Worm (Caenorhabditis elegans) whole organism, young adult: ENCODE results near the gene clec-169.

Source experiments
- B0261.1 ChIP-seq: sonication (generic microtip); optimal IDR thresholded peaks from 2 replicates; lab custom pipeline; 2016; ENCODE audit warnings: mild to moderate bottlenecking, missing genetic modification characterization, moderate library complexity, missing compliant biosample characterization
- C06A6.2 ChIP-seq: fragments of 200-800 bp; sonication (Bioruptor generic); conservative IDR thresholded peaks from 2 replicates; pipeline ENCODE4 v1.3.6; 2022; ENCODE audit warnings: missing genetic modification characterization, missing compliant biosample characterization
- F10E7.11 ChIP-seq: sonication (generic microtip); optimal IDR thresholded peaks from 2 replicates; lab custom pipeline; 2017; ENCODE audit warnings: mild to moderate bottlenecking, missing genetic modification characterization, moderate library complexity, missing compliant biosample characterization
- F49E8.2 ChIP-seq: sonication (generic microtip); optimal IDR thresholded peaks from 3 replicates; lab custom pipeline; 2017; ENCODE audit warnings: missing genetic modification characterization, mild to moderate bottlenecking, missing compliant biosample characterization, antibody characterized with exemption, moderate library complexity; ENCODE audit not compliant: insufficient read depth
- F52B5.7 ChIP-seq: sonication (generic microtip); optimal IDR thresholded peaks from 2 replicates; lab custom pipeline; 2016; ENCODE audit warnings: mild to moderate bottlenecking, missing genetic modification characterization, missing compliant biosample characterization
- F57A8.1 ChIP-seq: fragments of 200-800 bp; sonication (Bioruptor generic); optimal IDR thresholded peaks from 2 replicates; lab custom pipeline; 2018; ENCODE audit warnings: mild to moderate bottlenecking, missing genetic modification characterization, moderate library complexity, missing compliant biosample characterization
- K11D2.4 ChIP-seq: fragments of 200-800 bp; sonication (Bioruptor generic); IDR thresholded peaks from 2 replicates; pipeline ENCODE4 v1.3.6; 2022; ENCODE audit warnings: missing genetic modification reagents, missing genetic modification characterization, missing compliant biosample characterization
- T07F8.4 ChIP-seq: sonication (generic microtip); optimal IDR thresholded peaks from 2 replicates; lab custom pipeline; 2016; ENCODE audit warnings: mild to moderate bottlenecking, missing genetic modification characterization, moderate library complexity, missing compliant biosample characterization
- Y79H2A.3 ChIP-seq: fragments of 200-800 bp; sonication (Bioruptor generic); conservative IDR thresholded peaks from 2 replicates; pipeline ENCODE4 v1.3.6; 2022; ENCODE audit warnings: missing genetic modification reagents, missing genetic modification characterization, missing compliant biosample characterization
- Y95B8A.8 ChIP-seq: fragments of 200-800 bp; sonication (Bioruptor generic); IDR thresholded peaks from 2 replicates; pipeline ENCODE4 v1.3.6; 2022; ENCODE audit warnings: missing genetic modification reagents, missing genetic modification characterization, missing compliant biosample characterization
- ama-1 ChIP-seq, 3 experiments: fragments of 150-350 bp in 1 of 3; sonication (generic microtip) in 2 of 3; optimal IDR thresholded peaks; 2 replicates each; lab custom pipeline; 2014 to 2018; ENCODE audit warnings: missing biosample characterization in 2 of 3, missing genetic modification characterization in 2 of 3, missing genetic modification reagents in 2 of 3
- attf-3 ChIP-seq: fragments of 200-800 bp; sonication (Bioruptor generic); conservative IDR thresholded peaks from 2 replicates; pipeline ENCODE4 v1.3.6; 2022; ENCODE audit warnings: missing genetic modification reagents, missing genetic modification characterization, missing compliant biosample characterization
- bed-1 ChIP-seq: fragments of 200-800 bp; sonication (Bioruptor generic); IDR thresholded peaks from 2 replicates; pipeline ENCODE4 v1.3.6; 2022; ENCODE audit warnings: missing genetic modification reagents, missing genetic modification characterization, missing compliant biosample characterization
- ceh-27 ChIP-seq: fragments of 200-800 bp; sonication (Bioruptor generic); optimal IDR thresholded peaks from 2 replicates; lab custom pipeline; 2018; ENCODE audit warnings: mild to moderate bottlenecking, missing genetic modification characterization, moderate library complexity, missing compliant biosample characterization
- ceh-79 ChIP-seq: sonication (generic microtip); optimal IDR thresholded peaks from 2 replicates; lab custom pipeline; 2017; ENCODE audit warnings: mild to moderate bottlenecking, missing genetic modification characterization, missing compliant biosample characterization
- ceh-91 ChIP-seq: fragments of 200-800 bp; sonication (Bioruptor generic); IDR thresholded peaks from 2 replicates; pipeline ENCODE4 v1.3.6; 2022; ENCODE audit warnings: missing genetic modification reagents, missing genetic modification characterization, missing compliant biosample characterization
- die-1 ChIP-seq: sonication (generic microtip); optimal IDR thresholded peaks from 2 replicates; lab custom pipeline; 2016; ENCODE audit warnings: missing genotype, mild to moderate bottlenecking, missing genetic modification characterization, missing compliant biosample characterization
- dox-1 ChIP-seq: fragments of 200-800 bp; sonication (Bioruptor generic); IDR thresholded peaks from 2 replicates; pipeline ENCODE4 v1.3.6; 2022; ENCODE audit warnings: missing genetic modification reagents, missing genetic modification characterization, missing compliant biosample characterization
- dpl-1 ChIP-seq: fragments of 150-350 bp; optimal IDR thresholded peaks from 2 replicates; lab custom pipeline; 2014; ENCODE audit warnings: missing biosample characterization, missing genetic modification reagents, missing genetic modification characterization
- egl-44 ChIP-seq: fragments of 200-800 bp; sonication (Bioruptor generic); IDR thresholded peaks from 2 replicates; pipeline ENCODE4 v1.3.6; 2022; ENCODE audit warnings: missing genetic modification reagents, missing genetic modification characterization, missing compliant biosample characterization
- ekl-4 ChIP-seq: fragments of 200-800 bp; sonication (Bioruptor generic); IDR thresholded peaks from 2 replicates; pipeline ENCODE4 v1.3.6; 2022; ENCODE audit warnings: missing genetic modification reagents, missing genetic modification characterization, missing compliant biosample characterization
- hmg-20 ChIP-seq: fragments of 200-800 bp; sonication (Bioruptor generic); IDR thresholded peaks from 2 replicates; pipeline ENCODE4 v1.3.6; 2022; ENCODE audit warnings: missing genetic modification reagents, missing genetic modification characterization, missing compliant biosample characterization
- hrde-1 ChIP-seq: sonication (generic microtip); optimal IDR thresholded peaks from 2 replicates; lab custom pipeline; 2016; ENCODE audit warnings: missing genetic modification characterization, mild to moderate bottlenecking, missing compliant biosample characterization, moderate library complexity, missing genotype, missing genetic modification reagents, borderline replicate concordance
- hsf-1 ChIP-seq: fragments of 200-800 bp; sonication (Bioruptor generic); IDR thresholded peaks from 2 replicates; pipeline ENCODE4 v1.3.6; 2022; ENCODE audit warnings: missing genetic modification reagents, missing genetic modification characterization, missing compliant biosample characterization
- lag-1 ChIP-seq: fragments of 200-800 bp; sonication (Bioruptor generic); IDR thresholded peaks from 2 replicates; pipeline ENCODE4 v1.3.6; 2022; ENCODE audit warnings: missing genetic modification reagents, missing genetic modification characterization, missing compliant biosample characterization
- lin-40 ChIP-seq: sonication (generic microtip); optimal IDR thresholded peaks from 2 replicates; lab custom pipeline; 2016; ENCODE audit warnings: missing genetic modification characterization, mild to moderate bottlenecking, missing compliant biosample characterization, missing genotype, missing genetic modification reagents
- lsy-27 ChIP-seq: sonication (generic microtip); optimal IDR thresholded peaks from 2 replicates; lab custom pipeline; 2017; ENCODE audit warnings: missing genetic modification characterization, mild to moderate bottlenecking, missing compliant biosample characterization, antibody characterized with exemption, missing genotype, borderline replicate concordance; ENCODE audit not compliant: insufficient read depth
- madf-10 ChIP-seq: sonication (generic microtip); optimal IDR thresholded peaks from 2 replicates; lab custom pipeline; 2016; ENCODE audit warnings: mild to moderate bottlenecking, missing genetic modification characterization, missing compliant biosample characterization
- mxl-1 ChIP-seq: sonication (generic microtip); optimal IDR thresholded peaks from 2 replicates; lab custom pipeline; 2016; ENCODE audit warnings: missing genetic modification characterization, missing compliant biosample characterization
- nfya-1 ChIP-seq: sonication (generic microtip); optimal IDR thresholded peaks from 2 replicates; lab custom pipeline; 2017; ENCODE audit warnings: antibody characterized with exemption, missing compliant biosample characterization, missing genetic modification characterization, borderline replicate concordance; ENCODE audit not compliant: insufficient read depth
- nhr-27 ChIP-seq: fragments of 200-800 bp; sonication (Bioruptor generic); optimal IDR thresholded peaks from 2 replicates; lab custom pipeline; 2018; ENCODE audit warnings: mild to moderate bottlenecking, missing genetic modification characterization, moderate library complexity, missing compliant biosample characterization
- nhr-90 ChIP-seq: sonication (generic microtip); optimal IDR thresholded peaks from 2 replicates; lab custom pipeline; 2016; ENCODE audit warnings: missing genotype, mild to moderate bottlenecking, missing genetic modification characterization, missing compliant biosample characterization
- pbrm-1 ChIP-seq: fragments of 200-800 bp; sonication (Bioruptor generic); IDR thresholded peaks from 2 replicates; pipeline ENCODE4 v1.3.6; 2022; ENCODE audit warnings: missing genetic modification reagents, missing genetic modification characterization, missing compliant biosample characterization
- pha-4 ChIP-seq: fragments of 150-350 bp; sonication (generic microtip); optimal IDR thresholded peaks from 2 replicates; lab custom pipeline; 2014; ENCODE audit warnings: missing biosample characterization, missing genetic modification reagents, missing genetic modification characterization
- rec-8 ChIP-seq, 2 experiments: sonication (generic microtip); optimal IDR thresholded peaks; 2 replicates each; lab custom pipeline; 2016; ENCODE audit warnings: mild to moderate bottlenecking in 2 of 2, missing genetic modification characterization in 2 of 2, missing genetic modification reagents in 2 of 2, missing genotype in 2 of 2, missing biosample characterization in 1 of 2, missing compliant biosample characterization in 1 of 2, moderate library complexity in 1 of 2
- repo-1 ChIP-seq: sonication (generic microtip); optimal IDR thresholded peaks from 2 replicates; lab custom pipeline; 2017; ENCODE audit warnings: mild to moderate bottlenecking, missing genetic modification characterization, missing compliant biosample characterization
- sdz-38 ChIP-seq: sonication (generic microtip); optimal IDR thresholded peaks from 2 replicates; lab custom pipeline; 2016; ENCODE audit warnings: missing genotype, missing genetic modification characterization, missing compliant biosample characterization
- sea-2 ChIP-seq: fragments of 200-800 bp; sonication (Bioruptor generic); IDR thresholded peaks from 2 replicates; pipeline ENCODE4 v1.3.6; 2022; ENCODE audit warnings: missing genetic modification characterization, missing compliant biosample characterization
- snpc-1.1 ChIP-seq: sonication (generic microtip); optimal IDR thresholded peaks from 2 replicates; lab custom pipeline; 2017; ENCODE audit warnings: missing genetic modification characterization, mild to moderate bottlenecking, missing compliant biosample characterization, antibody characterized with exemption, moderate library complexity, missing genotype, missing genetic modification reagents; ENCODE audit not compliant: insufficient read depth
- snpc-4 ChIP-seq, 5 experiments: fragments of 150-350 bp in 1 of 5; sonication (generic microtip) in 4 of 5; optimal IDR thresholded peaks; 2 replicates each; lab custom pipeline; 2014 to 2018; ENCODE audit warnings: missing genetic modification characterization in 5 of 5, missing biosample characterization in 3 of 5, antibody characterized with exemption in 2 of 5, mild to moderate bottlenecking in 2 of 5, missing compliant biosample characterization in 2 of 5, missing genotype in 2 of 5, moderate library complexity in 2 of 5, missing genetic modification reagents in 1 of 5
- sptf-2 ChIP-seq: fragments of 200-800 bp; sonication (Bioruptor generic); optimal IDR thresholded peaks from 2 replicates; lab custom pipeline; 2018; ENCODE audit warnings: mild to moderate bottlenecking, missing genetic modification characterization, missing compliant biosample characterization
- tbp1 ChIP-seq: fragments of 200-800 bp; sonication (Bioruptor generic); optimal IDR thresholded peaks from 2 replicates; lab custom pipeline; 2018; ENCODE audit warnings: mild to moderate bottlenecking, missing genetic modification characterization, missing compliant biosample characterization
- tlf-1 ChIP-seq: fragments of 200-800 bp; sonication (Bioruptor generic); optimal IDR thresholded peaks from 2 replicates; lab custom pipeline; 2018; ENCODE audit warnings: mild to moderate bottlenecking, missing genetic modification characterization, missing compliant biosample characterization
- ztf-25 ChIP-seq: fragments of 200-800 bp; sonication (Bioruptor generic); IDR thresholded peaks from 2 replicates; pipeline ENCODE4 v1.3.6; 2022; ENCODE audit warnings: missing genetic modification reagents, missing genetic modification characterization, missing compliant biosample characterization
- ztf-28 ChIP-seq: fragments of 200-800 bp; sonication (Bioruptor generic); IDR thresholded peaks from 2 replicates; pipeline ENCODE4 v1.3.6; 2022; ENCODE audit warnings: missing genetic modification reagents, missing genetic modification characterization, missing compliant biosample characterization
- ztf-3 ChIP-seq: fragments of 200-800 bp; sonication (Bioruptor generic); optimal IDR thresholded peaks from 2 replicates; lab custom pipeline; 2018; ENCODE audit warnings: mild to moderate bottlenecking, missing genetic modification characterization, missing compliant biosample characterization
- ztf-6 ChIP-seq: fragments of 200-800 bp; sonication (Bioruptor generic); IDR thresholded peaks from 2 replicates; pipeline ENCODE4 v1.3.6; 2022; ENCODE audit warnings: missing genetic modification reagents, missing genetic modification characterization, missing compliant biosample characterization

clec-169 gene

ce11 chrIV:1274583-1274982 lies 13.5 kb downstream of the clec-169 start, which contains the start of gene C09E9.1 (continued):
- TF ChIP-seq lag-1 (GFP tag; lab: Robert Waterston, UW) (no peak), ama-1 (optimal IDR thresholded peaks at IDR 0.05; lab: Kevin White, UChicago) (no peak), ama-1 (GFP tag; optimal IDR thresholded peaks at IDR 0.05; lab: Kevin White, UChicago) (no peak), repo-1 (tag; lab: Kevin White, UChicago) (no peak), sdz-38 (tag; lab: Kevin White, UChicago) (no peak), ceh-27 (GFP tag; lab: Kevin White, UChicago) (peak; percentile 9), tbp1 (GFP tag; lab: Kevin White, UChicago) (no peak), nfya-1 (tag; lab: Kevin White, UChicago) (no peak), mxl-1 (no peak), attf-3 (peak; percentile 53), sea-2 (GFP tag; lab: Robert Waterston, UW) (no peak), F10E7.11 (tag; lab: Kevin White, UChicago) (no peak), Y95B8A.8 (GFP tag; lab: Robert Waterston, UW) (no peak), dpl-1 (GFP tag; lab: Kevin White, UChicago) (peak; percentile 60), ztf-6 (GFP tag; lab: Robert Waterston, UW) (no peak), B0261.1 (tag; lab: Kevin White, UChicago) (no peak), T07F8.4 (no peak), ztf-28 (GFP tag; lab: Robert Waterston, UW) (no peak), F49E8.2 (peak; percentile 37), C06A6.2 (GFP tag; lab: Robert Waterston, UW) (no peak; the same call in 1 of the 2 replicates), lin-40 (tag; lab: Kevin White, UChicago) (no peak), hrde-1 (no peak), rec-8 (tag; optimal IDR thresholded peaks at IDR 0.05; lab: Kevin White, UChicago) (no peak), dox-1 (GFP tag; lab: Robert Waterston, UW) (peak; percentile 80), tlf-1 (GFP tag; lab: Kevin White, UChicago) (no peak), F57A8.1 (GFP tag; lab: Kevin White, UChicago) (no peak), K11D2.4 (GFP tag; lab: Robert Waterston, UW) (no peak), ceh-79 (tag; lab: Kevin White, UChicago) (no peak), madf-10 (tag; lab: Kevin White, UChicago) (no peak), ceh-91 (GFP tag; lab: Robert Waterston, UW) (no peak), snpc-4 (GFP tag; optimal IDR thresholded peaks at IDR 0.05; lab: Kevin White, UChicago) (no peak), snpc-4 (tag; optimal IDR thresholded peaks at IDR 0.05; lab: Kevin White, UChicago) (peak in 3 of 4 experiments; percentile 11 to 44 (median 38)), pha-4 (peak; percentile 43), ekl-4 (GFP tag; lab: Robert Waterston, UW) (peak; percentile 61), egl-44 (GFP tag; lab: Robert Waterston, UW) (no peak), hmg-20 (GFP tag; lab: Robert Waterston, UW) (no peak), sptf-2 (no peak), die-1 (tag; lab: Kevin White, UChicago) (no peak), lsy-27 (tag; lab: Kevin White, UChicago) (no peak), hsf-1 (GFP tag; lab: Robert Waterston, UW) (no peak), ztf-3 (GFP tag; lab: Kevin White, UChicago) (no peak), nhr-27 (tag; lab: Kevin White, UChicago) (no peak), ztf-25 (GFP tag; lab: Robert Waterston, UW) (no peak), Y79H2A.3 (GFP tag; lab: Robert Waterston, UW) (no peak), nhr-90 (tag; lab: Kevin White, UChicago) (no peak), pbrm-1 (GFP tag; lab: Robert Waterston, UW) (peak; percentile 53; the same call in 1 of the 2 replicates), bed-1 (GFP tag; lab: Robert Waterston, UW) (no peak), F52B5.7 (tag; lab: Kevin White, UChicago) (no peak), snpc-1.1 (no peak)
